Worm (Caenorhabditis elegans): Measurements from ENCODE around the gene yars-2.

The yars-2 gene

ce11 chrIV:4748408-4749105, 36.1 kb upstream of the yars-2 start, which contains the start of gene cyc-2.1 (continued):
- TF ChIP-seq hpl-2 (GFP tag; optimal IDR thresholded peaks at IDR 0.05) = peak; percentile 26
- peak; percentile 6 for TF ChIP-seq egl-13 (tag; optimal IDR thresholded peaks at IDR 0.05)
- TF ChIP-seq nhr-84 (tag; optimal IDR thresholded peaks at IDR 0.05) = no peak
- no peak for TF ChIP-seq nhr-12 (tag; optimal IDR thresholded peaks at IDR 0.05)
- TF ChIP-seq snpc-4 (tag; optimal IDR thresholded peaks at IDR 0.05) = peak; percentile 45
- no peak for TF ChIP-seq ets-5 (GFP tag; IDR thresholded peaks at IDR 0.05)
- no peak for TF ChIP-seq pax-3 (tag; optimal IDR thresholded peaks at IDR 0.05)
- TF ChIP-seq xbp-1 (tag; optimal IDR thresholded peaks at IDR 0.05) = peak; percentile 34
- TF ChIP-seq tbx-2 (tag; optimal IDR thresholded peaks at IDR 0.05) = peak; percentile 58
- TF ChIP-seq lin-13 (GFP tag; optimal IDR thresholded peaks at IDR 0.05) = peak; percentile 36
- peak; percentile 80 for TF ChIP-seq nhr-20 (tag; optimal IDR thresholded peaks at IDR 0.05)
- TF ChIP-seq mep-1 (tag; optimal IDR thresholded peaks at IDR 0.05) = peak; percentile 55
- no peak for TF ChIP-seq nhr-28 (tag; optimal IDR thresholded peaks at IDR 0.05)
- peak; percentile 21 for TF ChIP-seq dsc-1 (tag; optimal IDR thresholded peaks at IDR 0.05)
- no peak for TF ChIP-seq C04F5.9 (tag; optimal IDR thresholded peaks at IDR 0.05)
- TF ChIP-seq ceh-8 (GFP tag; optimal IDR thresholded peaks at IDR 0.05) = no peak
- peak; percentile 33 to 55 for TF ChIP-seq lin-35 (GFP tag; optimal IDR thresholded peaks at IDR 0.05)
- TF ChIP-seq nhr-85 (tag) = peak; percentile 68
- peak; percentile 59 for TF ChIP-seq swsn-7 (tag; optimal IDR thresholded peaks at IDR 0.05)
- no peak for TF ChIP-seq nhr-76 (tag; optimal IDR thresholded peaks at IDR 0.05)
- no peak for TF ChIP-seq zag-1 (tag; optimal IDR thresholded peaks at IDR 0.05)
- TF ChIP-seq snu-23 (GFP tag; optimal IDR thresholded peaks at IDR 0.05) = peak; percentile 70
- TF ChIP-seq pag-3 (tag; optimal IDR thresholded peaks at IDR 0.05; ENCODE audit: borderline replicate concordance, insufficient read depth) = no peak
- TF ChIP-seq ces-1 (GFP tag; optimal IDR thresholded peaks at IDR 0.05) = no peak
- peak; percentile 28 for TF ChIP-seq elt-2 (tag; optimal IDR thresholded peaks at IDR 0.05)
- peak; percentile 42 for TF ChIP-seq aly-2 (tag; optimal IDR thresholded peaks at IDR 0.05)
- TF ChIP-seq Y116A8C.19 (tag; optimal IDR thresholded peaks at IDR 0.05; ENCODE audit: borderline replicate concordance) = no peak
- peak; percentile 5 for TF ChIP-seq nhr-77 (tag; optimal IDR thresholded peaks at IDR 0.05)
- peak; percentile 29 for TF ChIP-seq skn-1 (tag; optimal IDR thresholded peaks at IDR 0.05)
- TF ChIP-seq ztf-11 (tag; optimal IDR thresholded peaks at IDR 0.05) = no peak
- TF ChIP-seq lir-3 (tag; optimal IDR thresholded peaks at IDR 0.05; ENCODE audit: poor library complexity) = no peak
- TF ChIP-seq vab-15 (tag; optimal IDR thresholded peaks at IDR 0.05) = no peak
- TF ChIP-seq unc-86 (tag; optimal IDR thresholded peaks at IDR 0.05) = peak; percentile 30
- TF ChIP-seq blmp-1 (tag; optimal IDR thresholded peaks at IDR 0.05) = no peak
- TF ChIP-seq egl-27 (tag; optimal IDR thresholded peaks at IDR 0.05) = no peak
- TF ChIP-seq mab-9 (GFP tag; IDR thresholded peaks at IDR 0.05) = no peak
- TF ChIP-seq grh-1 (GFP tag; IDR thresholded peaks at IDR 0.05) = no peak
- TF ChIP-seq ceh-90 (tag; optimal IDR thresholded peaks at IDR 0.05) = no peak
- TF ChIP-seq sptf-1 (tag; optimal IDR thresholded peaks at IDR 0.05) = no peak
- TF ChIP-seq nhr-11 (tag; optimal IDR thresholded peaks at IDR 0.05) = no peak
- TF ChIP-seq fkh-8 (tag; optimal IDR thresholded peaks at IDR 0.05) = peak; percentile 71
- no peak for TF ChIP-seq mef-2 (tag; optimal IDR thresholded peaks at IDR 0.05)

DNA sequence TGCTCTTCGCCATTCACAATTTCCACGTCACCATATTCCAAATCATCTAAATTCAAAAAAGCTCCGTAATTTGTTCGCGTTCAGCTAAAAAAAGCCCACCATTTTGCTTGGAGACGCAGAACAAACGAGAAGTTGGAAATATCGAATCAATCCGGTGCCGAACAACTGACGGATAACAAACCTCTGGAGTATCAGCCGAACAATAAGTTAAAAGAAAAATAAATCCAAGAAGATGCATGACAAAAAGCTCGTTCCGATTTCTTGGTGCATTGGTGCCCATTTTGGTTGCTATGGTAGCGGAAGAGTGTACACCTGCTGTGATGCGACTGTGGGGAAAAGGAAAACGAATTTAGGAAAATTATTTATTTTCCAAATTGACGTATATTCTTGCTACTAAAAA, 35.1 kb upstream of the yars-2 start, which contains the start of gene tctn-1:
tctn-1 (minus strand) TSS at position 280 of the 400 bp plus-strand sequence.
- TF ChIP-seq lsy-2 (tag; optimal IDR thresholded peaks at IDR 0.05) (peak; percentile 43 to 51), unc-98 (GFP tag; IDR thresholded peaks at IDR 0.05) (no peak), nhr-71 (tag; optimal IDR thresholded peaks at IDR 0.05) (peak; percentile 50), F16B12.6 (tag; optimal IDR thresholded peaks at IDR 0.05) (no peak), lin-39 (tag; optimal IDR thresholded peaks at IDR 0.05) (no peak), alr-1 (tag; optimal IDR thresholded peaks at IDR 0.05; ENCODE audit: borderline replicate concordance) (no peak), nhr-85 (tag) (peak; percentile 55), nhr-28 (tag; optimal IDR thresholded peaks at IDR 0.05) (no peak), efl-1 (optimal IDR thresholded peaks at IDR 0.05) (no peak), efl-1 (GFP tag; optimal IDR thresholded peaks at IDR 0.05 in 1 of 2) (peak in 1 of 2 experiments; percentile 35), mdl-1 (tag; optimal IDR thresholded peaks at IDR 0.05) (no peak), nhr-20 (tag; optimal IDR thresholded peaks at IDR 0.05) (peak; percentile 20), swsn-7 (tag; optimal IDR thresholded peaks at IDR 0.05) (peak; percentile 2), unc-130 (tag; optimal IDR thresholded peaks at IDR 0.05) (peak; percentile 22), unc-86 (tag; optimal IDR thresholded peaks at IDR 0.05) (no peak), snpc-4 (tag; optimal IDR thresholded peaks at IDR 0.05) (no peak), rnt-1 (tag; optimal IDR thresholded peaks at IDR 0.05) (peak; percentile 63)

Measured in whole organism, L1 larva.